Fruit fly (Drosophila melanogaster): Measurements from ENCODE around the gene CG17197.
A peak's percentile ranks its signal among the peaks of the same experiment; 100 is the strongest.

CG17197 gene

dm6 chr3R:25737735-25738371, 37.3 kb downstream of the CG17197 start (continued):
- TF ChIP-seq ttk (GFP tag; IDR thresholded peaks at IDR 0.05) (peak; percentile 94), ash1 (GFP tag; optimal IDR thresholded peaks at IDR 0.05) (no peak), crc (GFP tag; optimal IDR thresholded peaks at IDR 0.05) (peak; percentile 90), NC2β (GFP tag; optimal IDR thresholded peaks at IDR 0.05) (peak; percentile 95), CG12299 (tag; optimal IDR thresholded peaks at IDR 0.05) (peak; percentile 76), oc (tag; optimal IDR thresholded peaks at IDR 0.05) (peak; percentile 95), HmgZ (tag; optimal IDR thresholded peaks at IDR 0.05) (peak; percentile 86), H15 (GFP tag; IDR thresholded peaks at IDR 0.05) (peak; percentile 94), Max (GFP tag; optimal IDR thresholded peaks at IDR 0.05) (peak; percentile 86), fd96Cb (tag; optimal IDR thresholded peaks at IDR 0.05) (peak; percentile 97), chinmo (GFP tag; IDR thresholded peaks at IDR 0.05; ENCODE audit: partially characterized antibody) (no peak), CG10209 (GFP tag; optimal IDR thresholded peaks at IDR 0.05) (peak; percentile 89), CG4617 (GFP tag; optimal IDR thresholded peaks at IDR 0.05; ENCODE audit: borderline replicate concordance) (peak; percentile 66), croc (GFP tag; conservative IDR thresholded peaks at IDR 0.05) (peak; percentile 96), shn (GFP tag; optimal IDR thresholded peaks at IDR 0.05) (peak; percentile 88), CG12155 (GFP tag; optimal IDR thresholded peaks at IDR 0.05) (peak; percentile 85), CG18011 (GFP tag; optimal IDR thresholded peaks at IDR 0.05) (peak; percentile 58), hth (optimal IDR thresholded peaks at IDR 0.05) (no peak), CG1602 (GFP tag; optimal IDR thresholded peaks at IDR 0.05) (peak; percentile 89), CG8924 (tag; optimal IDR thresholded peaks at IDR 0.05) (peak; percentile 92), CG33557 (GFP tag; optimal IDR thresholded peaks at IDR 0.05) (peak; percentile 87), ssp (GFP tag; IDR thresholded peaks at IDR 0.05) (peak; percentile 86), CG11723 (GFP tag; optimal IDR thresholded peaks at IDR 0.05) (peak; percentile 84), Fer2 (tag; optimal IDR thresholded peaks at IDR 0.05) (peak; percentile 44), CG11398 (GFP tag; optimal IDR thresholded peaks at IDR 0.05) (peak; percentile 91), CG2129 (GFP tag; IDR thresholded peaks at IDR 0.05; ENCODE audit: partially characterized antibody) (no peak), CG34224 (GFP tag; IDR thresholded peaks at IDR 0.05; ENCODE audit: partially characterized antibody) (no peak), CG12236 (GFP tag; optimal IDR thresholded peaks at IDR 0.05) (peak; percentile 85), D (optimal IDR thresholded peaks at IDR 0.05) (no peak), D (GFP tag; optimal IDR thresholded peaks at IDR 0.05) (peak; percentile 96), cato (GFP tag; optimal IDR thresholded peaks at IDR 0.05; ENCODE audit: borderline replicate concordance) (peak; percentile 92), bowl (GFP tag; IDR thresholded peaks at IDR 0.05) (peak; percentile 72; the same call in 1 of the 2 replicates), nerfin-2 (GFP tag; IDR thresholded peaks at IDR 0.05; ENCODE audit: partially characterized antibody) (no peak), CG31365 (tag; optimal IDR thresholded peaks at IDR 0.05) (peak; percentile 73), CG4360 (GFP tag; IDR thresholded peaks at IDR 0.05) (peak; percentile 71; the same call in 1 of the 2 replicates), Dfd (GFP tag; optimal IDR thresholded peaks at IDR 0.05) (no peak), ci (GFP tag; IDR thresholded peaks at IDR 0.05) (peak; percentile 98), pum (GFP tag; optimal IDR thresholded peaks at IDR 0.05) (peak; percentile 97), CG12219 (GFP tag; optimal IDR thresholded peaks at IDR 0.05) (peak; percentile 86), kah (GFP tag; optimal IDR thresholded peaks at IDR 0.05) (peak; percentile 72), chm (GFP tag; IDR thresholded peaks at IDR 0.05) (peak; percentile 92), CG10431 (GFP tag; optimal IDR thresholded peaks at IDR 0.05) (peak; percentile 93), CG11504 (tag; optimal IDR thresholded peaks at IDR 0.05) (peak; percentile 93), C15 (GFP tag; IDR thresholded peaks at IDR 0.05) (peak; percentile 53; the same call in 1 of the 3 replicates), Xrp1 (GFP tag; IDR thresholded peaks at IDR 0.05) (peak; percentile 94), schlank (tag; optimal IDR thresholded peaks at IDR 0.05) (peak; percentile 55), CG8089 (GFP tag; optimal IDR thresholded peaks at IDR 0.05) (peak; percentile 93), ftz-f1 (GFP tag; optimal IDR thresholded peaks at IDR 0.05) (peak; percentile 29), h (optimal IDR thresholded peaks at IDR 0.05) (no peak), odd (GFP tag; optimal IDR thresholded peaks at IDR 0.05) (peak; percentile 84)

All from whole organism, embryonic.